Worm (Caenorhabditis elegans): ENCODE measurements around the gene F09E5.7.

The F09E5.7 gene

ce11 chrII:5321718-5322286, 30.1 kb upstream of the F09E5.7 start (continued):
- TF ChIP-seq K12H6.12 (tag; optimal IDR thresholded peaks at IDR 0.05) (no peak), tlf-1 (GFP tag; optimal IDR thresholded peaks at IDR 0.05) (peak; percentile 9), nhr-179 (tag; optimal IDR thresholded peaks at IDR 0.05) (no peak), ztf-28 (GFP tag; IDR thresholded peaks at IDR 0.05) (no peak), D2030.7 (GFP tag; IDR thresholded peaks at IDR 0.05) (no peak), ZK185.1 (tag; optimal IDR thresholded peaks at IDR 0.05; ENCODE audit: poor library complexity, severe bottlenecking) (peak; percentile 18), sptf-2 (GFP tag; optimal IDR thresholded peaks at IDR 0.05) (no peak), aptf-3 (GFP tag; IDR thresholded peaks at IDR 0.05) (no peak), Y53F4B.3 (GFP tag; IDR thresholded peaks at IDR 0.05) (no peak), F52B5.7 (tag; optimal IDR thresholded peaks at IDR 0.05) (no peak), ceh-100 (GFP tag; IDR thresholded peaks at IDR 0.05) (no peak), ets-4 (GFP tag; optimal IDR thresholded peaks at IDR 0.05) (no peak), lin-40 (tag; optimal IDR thresholded peaks at IDR 0.05) (peak; percentile 55), dpl-1 (GFP tag; optimal IDR thresholded peaks at IDR 0.05) (no peak), C17E4.6 (GFP tag; IDR thresholded peaks at IDR 0.05) (no peak), lsl-1 (GFP tag; optimal IDR thresholded peaks at IDR 0.05) (no peak), F57C9.4 (tag; optimal IDR thresholded peaks at IDR 0.05) (no peak), unc-130 (GFP tag; optimal IDR thresholded peaks at IDR 0.05) (no peak), dox-1 (GFP tag; IDR thresholded peaks at IDR 0.05) (peak; percentile 76), F37B4.10 (GFP tag; IDR thresholded peaks at IDR 0.05) (no peak), akir-1 (GFP tag; optimal IDR thresholded peaks at IDR 0.05) (no peak), pbrm-1 (GFP tag; IDR thresholded peaks at IDR 0.05) (no peak), aptf-2 (GFP tag; conservative IDR thresholded peaks at IDR 0.05) (no peak), snpc-1.3 (tag; optimal IDR thresholded peaks at IDR 0.05; ENCODE audit: insufficient read depth) (no peak), mes-4 (tag; optimal IDR thresholded peaks at IDR 0.05) (no peak), let-607 (tag; optimal IDR thresholded peaks at IDR 0.05) (peak in 1 of 2 experiments; percentile 22), nfya-2 (GFP tag; IDR thresholded peaks at IDR 0.05) (no peak), hmg-20 (GFP tag; IDR thresholded peaks at IDR 0.05) (no peak), nfyb-1 (GFP tag; IDR thresholded peaks at IDR 0.05) (0 out of 2 replicates have a peak, but pooled peaks have one; percentile 18), hsf-1 (GFP tag; IDR thresholded peaks at IDR 0.05) (no peak), F57A8.1 (GFP tag; optimal IDR thresholded peaks at IDR 0.05) (no peak), F10E7.11 (tag; optimal IDR thresholded peaks at IDR 0.05) (no peak), snpc-3.4 (tag; optimal IDR thresholded peaks at IDR 0.05) (no peak), dpff-1 (tag; optimal IDR thresholded peaks at IDR 0.05) (no peak), rcor-1 (GFP tag; IDR thresholded peaks at IDR 0.05) (no peak), lin-35 (GFP tag; optimal IDR thresholded peaks at IDR 0.05) (no peak), ztf-26 (tag; optimal IDR thresholded peaks at IDR 0.05) (peak; percentile 79), xnd-1 (tag; optimal IDR thresholded peaks at IDR 0.05) (no peak), sea-2 (GFP tag; IDR thresholded peaks at IDR 0.05) (no peak), lir-1 (GFP tag; conservative IDR thresholded peaks at IDR 0.05) (no peak), lsy-27 (tag; optimal IDR thresholded peaks at IDR 0.05; ENCODE audit: borderline replicate concordance, insufficient read depth) (no peak), ztf-3 (GFP tag; optimal IDR thresholded peaks at IDR 0.05) (no peak), Y95B8A.8 (GFP tag; IDR thresholded peaks at IDR 0.05) (no peak), him-1 (tag; optimal IDR thresholded peaks at IDR 0.05) (no peak), ztf-25 (GFP tag; IDR thresholded peaks at IDR 0.05) (no peak), F33H1.4 (GFP tag; IDR thresholded peaks at IDR 0.05) (no peak), snpc-4 (GFP tag; optimal IDR thresholded peaks at IDR 0.05) (no peak), snpc-4 (tag; optimal IDR thresholded peaks at IDR 0.05) (no peak)
